Worm (Caenorhabditis elegans): ENCODE measurements around the gene F42A6.2.

- TF ChIP-seq ref-1 (GFP tag; conservative IDR thresholded peaks at IDR 0.05), result no peak
- no peak for TF ChIP-seq ztf-23 (GFP tag; IDR thresholded peaks at IDR 0.05)
- TF ChIP-seq flt-1 (GFP tag; IDR thresholded peaks at IDR 0.05), result no peak
Observed at ce11 chrIV:3299229-3299628, 42.0 kb upstream of the F42A6.2 start.

All from whole organism, midembryonic.